Fruit fly (Drosophila melanogaster) whole organism, embryonic: ENCODE measurements around the gene mRRF2.

ENCODE experiments used
- ATbp ChIP-seq: fragments of 200-800 bp; sonication (Bioruptor generic); optimal IDR thresholded peaks from 2 replicates; lab custom pipeline; 2017; ENCODE audit warnings: missing biosample characterization, mild to moderate bottlenecking, missing genetic modification characterization, missing genetic modification reagents
- CG10366 ChIP-seq: fragments of 200-800 bp; sonication (Bioruptor generic); IDR thresholded peaks from 2 replicates; pipeline ENCODE4 v1.3.6; 2022; ENCODE audit warnings: missing biosample characterization, missing genetic modification characterization
- CG10979 ChIP-seq: fragments of 200-800 bp; sonication (Bioruptor generic); optimal IDR thresholded peaks from 2 replicates; lab custom pipeline; 2018; ENCODE audit warnings: missing biosample characterization, mild to moderate bottlenecking, missing genetic modification characterization, moderate library complexity
- CG11093 ChIP-seq: fragments of 200-800 bp; sonication (Bioruptor generic); IDR thresholded peaks from 3 replicates; pipeline ENCODE4 v1.3.6; 2022; ENCODE audit warnings: missing biosample characterization, missing genetic modification characterization
- CG1233 ChIP-seq: fragments of 200-800 bp; sonication (Bioruptor generic); optimal IDR thresholded peaks from 4 replicates; lab custom pipeline; 2018; ENCODE audit warnings: missing biosample characterization, mild to moderate bottlenecking, missing genetic modification characterization
- CG13296 ChIP-seq: fragments of 200-800 bp; sonication (Bioruptor generic); optimal IDR thresholded peaks from 3 replicates; lab custom pipeline; 2018; ENCODE audit warnings: missing biosample characterization, mild to moderate bottlenecking, missing genetic modification characterization
- CG15514 ChIP-seq: fragments of 200-800 bp; sonication (Bioruptor generic); optimal IDR thresholded peaks from 3 replicates; lab custom pipeline; 2017; ENCODE audit warnings: missing biosample characterization, missing genetic modification characterization, mild to moderate bottlenecking, moderate library complexity, missing genetic modification reagents
- CG16779 ChIP-seq: fragments of 200-800 bp; sonication (Bioruptor generic); IDR thresholded peaks from 2 replicates; pipeline ENCODE4 v1.3.6; 2022; ENCODE audit warnings: missing biosample characterization, missing genetic modification characterization
- CG16813 ChIP-seq: fragments of 200-800 bp; sonication (Bioruptor generic); IDR thresholded peaks from 3 replicates; pipeline ENCODE4 v1.3.6; 2022; ENCODE audit warnings: missing biosample characterization, missing genetic modification characterization; ENCODE audit not compliant: partially characterized antibody
- CG17385 ChIP-seq: fragments of 200-800 bp; sonication (Bioruptor generic); optimal IDR thresholded peaks from 3 replicates; lab custom pipeline; 2018; ENCODE audit warnings: missing biosample characterization, mild to moderate bottlenecking, missing genetic modification characterization
- CG1792 ChIP-seq: fragments of 200-800 bp; sonication (Bioruptor generic); optimal IDR thresholded peaks from 2 replicates; lab custom pipeline; 2016; ENCODE audit warnings: missing biosample characterization, missing genetic modification characterization
- CG2875 ChIP-seq: fragments of 200-800 bp; sonication (Bioruptor generic); optimal IDR thresholded peaks from 2 replicates; lab custom pipeline; 2017; ENCODE audit warnings: missing biosample characterization, mild to moderate bottlenecking, missing genetic modification characterization, missing genetic modification reagents
- CG31441 ChIP-seq: fragments of 200-800 bp; sonication (Bioruptor generic); IDR thresholded peaks from 2 replicates; pipeline ENCODE4 v1.3.6; 2022; ENCODE audit warnings: missing biosample characterization, missing genetic modification characterization
- CG3847 ChIP-seq: fragments of 200-800 bp; sonication (Bioruptor generic); IDR thresholded peaks from 2 replicates; pipeline ENCODE4 v1.3.6; 2022; ENCODE audit warnings: missing biosample characterization, missing genetic modification characterization
- CG42726 ChIP-seq: fragments of 200-800 bp; sonication (Bioruptor generic); IDR thresholded peaks from 2 replicates; pipeline ENCODE4 v1.3.6; 2022; ENCODE audit warnings: missing biosample characterization, missing genetic modification characterization; ENCODE audit not compliant: partially characterized antibody
- CG4328 ChIP-seq: fragments of 200-800 bp; sonication (Bioruptor generic); optimal IDR thresholded peaks from 3 replicates; lab custom pipeline; 2017; ENCODE audit warnings: missing biosample characterization, missing genetic modification reagents, missing genetic modification characterization
- CG4424 ChIP-seq: fragments of 200-800 bp; sonication (Bioruptor generic); optimal IDR thresholded peaks from 3 replicates; lab custom pipeline; 2016; ENCODE audit warnings: missing biosample characterization, missing genetic modification characterization
- CG4730 ChIP-seq: fragments of 200-800 bp; sonication (Bioruptor generic); IDR thresholded peaks from 2 replicates; pipeline ENCODE4 v1.3.6; 2022; ENCODE audit warnings: missing biosample characterization, missing genetic modification characterization
- CG6689 ChIP-seq: fragments of 200-800 bp; sonication (Bioruptor generic); IDR thresholded peaks from 2 replicates; pipeline ENCODE4 v1.3.6; 2022; ENCODE audit warnings: missing biosample characterization, missing genetic modification characterization
- CG7745 ChIP-seq: fragments of 200-800 bp; sonication (Bioruptor generic); optimal IDR thresholded peaks from 2 replicates; lab custom pipeline; 2018; ENCODE audit warnings: missing biosample characterization, mild to moderate bottlenecking, missing genetic modification characterization, moderate library complexity
- Chrac-16 ChIP-seq: fragments of 200-800 bp; sonication (Bioruptor generic); optimal IDR thresholded peaks from 3 replicates; lab custom pipeline; 2016; ENCODE audit warnings: missing biosample characterization, missing genetic modification characterization
- Dek ChIP-seq: fragments of 200-800 bp; sonication (Bioruptor generic); optimal IDR thresholded peaks from 3 replicates; lab custom pipeline; 2019; ENCODE audit warnings: missing biosample characterization, mild to moderate bottlenecking, missing genetic modification characterization, moderate library complexity
- E2f2 ChIP-seq: fragments of 200-800 bp; sonication (Bioruptor generic); IDR thresholded peaks from 2 replicates; pipeline ENCODE4 v1.3.6; 2022; ENCODE audit warnings: missing biosample characterization, missing genetic modification characterization
- Hmr ChIP-seq: fragments of 200-800 bp; sonication (Bioruptor generic); optimal IDR thresholded peaks from 3 replicates; lab custom pipeline; 2017; ENCODE audit warnings: mild to moderate bottlenecking, missing biosample characterization, missing genetic modification reagents, missing genetic modification characterization
- Lhr ChIP-seq: fragments of 200-800 bp; sonication (Bioruptor generic); optimal IDR thresholded peaks from 3 replicates; lab custom pipeline; 2017; ENCODE audit warnings: mild to moderate bottlenecking, missing biosample characterization, missing genetic modification reagents, missing genetic modification characterization
- MESR4 ChIP-seq: fragments of 200-800 bp; sonication (Bioruptor generic); optimal IDR thresholded peaks from 2 replicates; lab custom pipeline; 2018; ENCODE audit warnings: missing biosample characterization, mild to moderate bottlenecking, missing genetic modification characterization, moderate library complexity
- Mad ChIP-seq: fragments of 200-800 bp; sonication (Bioruptor generic); optimal IDR thresholded peaks from 2 replicates; lab custom pipeline; 2016; ENCODE audit warnings: missing biosample characterization, missing genetic modification characterization
- Med ChIP-seq: fragments of 200-800 bp; sonication (Bioruptor generic); peaks from one replicate; lab custom pipeline; 2016; ENCODE audit warnings: missing biosample characterization, missing genetic modification characterization, mild to moderate bottlenecking, inconsistent platforms, moderate library complexity
- Meics ChIP-seq: fragments of 200-800 bp; sonication (Bioruptor generic); optimal IDR thresholded peaks from 2 replicates; lab custom pipeline; 2017; ENCODE audit warnings: missing biosample characterization, mild to moderate bottlenecking, missing genetic modification characterization
- NFAT ChIP-seq: fragments of 200-800 bp; sonication (Bioruptor generic); IDR thresholded peaks from 2 replicates; pipeline ENCODE4 v1.3.6; 2022; ENCODE audit warnings: missing biosample characterization, missing genetic modification characterization
- Oaz ChIP-seq: fragments of 200-800 bp; sonication (Bioruptor generic); IDR thresholded peaks from 2 replicates; pipeline ENCODE4 v1.3.6; 2022; ENCODE audit warnings: missing biosample characterization, missing genetic modification characterization
- Opbp ChIP-seq: fragments of 200-800 bp; sonication (Bioruptor generic); IDR thresholded peaks from 3 replicates; pipeline ENCODE4 v1.3.6; 2022; ENCODE audit warnings: missing biosample characterization, missing genetic modification characterization; ENCODE audit not compliant: partially characterized antibody
- Sry-β ChIP-seq: fragments of 200-800 bp; sonication (Bioruptor generic); optimal IDR thresholded peaks from 2 replicates; lab custom pipeline; 2018; ENCODE audit warnings: missing biosample characterization, mild to moderate bottlenecking, missing genetic modification characterization, moderate library complexity
- Sry-δ ChIP-seq: fragments of 200-800 bp; sonication (Bioruptor generic); optimal IDR thresholded peaks from 2 replicates; lab custom pipeline; 2016; ENCODE audit warnings: missing biosample characterization, missing genetic modification characterization
- ara ChIP-seq: fragments of 200-800 bp; sonication (Bioruptor generic); IDR thresholded peaks from 2 replicates; pipeline ENCODE4 v1.3.6; 2022; ENCODE audit warnings: missing biosample characterization, missing genetic modification characterization
- ase ChIP-seq: fragments of 200-800 bp; sonication (Bioruptor generic); IDR thresholded peaks from 3 replicates; pipeline ENCODE4 v1.3.6; 2022; ENCODE audit warnings: missing biosample characterization, missing genetic modification characterization
- cg ChIP-seq: fragments of 200-800 bp; sonication (Bioruptor generic); optimal IDR thresholded peaks from 3 replicates; lab custom pipeline; 2019; ENCODE audit warnings: missing biosample characterization, mild to moderate bottlenecking, missing genetic modification characterization, moderate library complexity
- chn ChIP-seq: fragments of 200-800 bp; sonication (Bioruptor generic); optimal IDR thresholded peaks from 2 replicates; lab custom pipeline; 2016; ENCODE audit warnings: missing biosample characterization, missing genetic modification characterization
- emc ChIP-seq: fragments of 200-800 bp; sonication (Bioruptor generic); optimal IDR thresholded peaks from 2 replicates; lab custom pipeline; 2016; ENCODE audit warnings: missing biosample characterization, missing genetic modification characterization
- fru ChIP-seq: fragments of >200 bp; optimal IDR thresholded peaks from 2 replicates; lab custom pipeline; 2017
- grn ChIP-seq: fragments of 200-800 bp; sonication (Bioruptor generic); optimal IDR thresholded peaks from 3 replicates; lab custom pipeline; 2017; ENCODE audit warnings: missing biosample characterization, missing genetic modification characterization
- gt ChIP-seq: fragments of 200-800 bp; sonication (Bioruptor generic); IDR thresholded peaks from 2 replicates; pipeline ENCODE4 v1.3.6; 2022; ENCODE audit warnings: missing biosample characterization, missing genetic modification characterization
- inv ChIP-seq: fragments of 200-800 bp; sonication (Bioruptor generic); IDR thresholded peaks from 2 replicates; pipeline ENCODE4 v1.3.6; 2022; ENCODE audit warnings: missing biosample characterization, missing genetic modification characterization; ENCODE audit not compliant: partially characterized antibody
- jumu ChIP-seq: fragments of 200-800 bp; sonication (Bioruptor generic); optimal IDR thresholded peaks from 3 replicates; lab custom pipeline; 2016; ENCODE audit warnings: missing biosample characterization, missing genetic modification characterization
- kay ChIP-seq: fragments of 200-800 bp; sonication (Bioruptor generic); optimal IDR thresholded peaks from 2 replicates; lab custom pipeline; 2016; ENCODE audit warnings: missing biosample characterization, missing genetic modification characterization
- pros ChIP-seq: fragments of 200-800 bp; sonication (Bioruptor generic); optimal IDR thresholded peaks from 3 replicates; lab custom pipeline; 2019; ENCODE audit warnings: missing biosample characterization, mild to moderate bottlenecking, missing genetic modification characterization, moderate library complexity
- sens ChIP-seq: fragments of 200-800 bp; sonication (Bioruptor generic); peaks from one replicate; lab custom pipeline; 2016; ENCODE audit warnings: missing biosample characterization, missing genetic modification characterization
- slou ChIP-seq: fragments of 200-800 bp; sonication (Bioruptor generic); optimal IDR thresholded peaks from 3 replicates; lab custom pipeline; 2016; ENCODE audit warnings: missing biosample characterization, missing genetic modification characterization
- sob ChIP-seq: fragments of 200-800 bp; sonication (Bioruptor generic); IDR thresholded peaks from 2 replicates; pipeline ENCODE4 v1.3.6; 2022; ENCODE audit warnings: missing biosample characterization, missing genetic modification characterization
- stwl ChIP-seq: fragments of 200-800 bp; sonication (Bioruptor generic); optimal IDR thresholded peaks from 3 replicates; lab custom pipeline; 2018; ENCODE audit warnings: missing biosample characterization, mild to moderate bottlenecking, missing genetic modification characterization, moderate library complexity
- vnd ChIP-seq: fragments of 200-800 bp; sonication (Bioruptor generic); IDR thresholded peaks from 3 replicates; pipeline ENCODE4 v1.3.6; 2022; ENCODE audit warnings: missing biosample characterization, missing genetic modification characterization; ENCODE audit not compliant: partially characterized antibody

The mRRF2 gene

DNA sequence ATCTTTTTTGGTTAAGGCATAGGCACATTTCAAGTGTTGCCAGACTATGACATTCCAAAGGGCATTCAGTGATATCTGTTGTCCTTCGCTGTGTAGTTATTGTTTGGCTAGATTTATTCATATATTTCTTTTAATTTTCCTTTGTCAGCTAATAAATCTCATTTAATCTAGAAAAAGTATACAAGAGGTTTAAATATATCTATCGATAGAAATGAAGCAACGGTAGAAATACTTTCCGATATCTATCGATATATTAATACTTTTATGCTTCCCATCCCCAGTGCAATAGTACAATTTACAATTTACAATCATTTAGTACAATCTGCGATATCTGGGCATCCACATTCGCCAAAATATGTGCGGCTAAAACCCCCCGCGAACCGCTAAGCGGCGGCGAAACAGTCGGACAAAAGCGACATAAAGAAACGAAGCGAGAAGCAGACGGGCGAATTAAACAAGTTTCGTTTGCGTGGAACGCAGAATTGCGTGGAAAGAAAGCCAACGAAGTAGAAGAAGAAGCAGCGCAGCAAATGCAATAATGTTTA lies 26.0 kb upstream of the mRRF2 start, which contains the start of gene Efa6 (continued):
- TF ChIP-seq CG3847 (peak; percentile 79), CG15514 (peak; percentile 94), stwl (tag; lab: Kevin White, UChicago) (peak; percentile 78), CG7745 (no peak), Hmr (GFP tag; lab: Kevin White, UChicago) (no peak), gt (GFP tag; lab: Robert Waterston, UW) (no peak), CG4328 (no peak), CG16779 (GFP tag; lab: Robert Waterston, UW) (no peak), CG13296 (GFP tag; lab: Kevin White, UChicago) (peak; percentile 5), Dek (tag; lab: Kevin White, UChicago) (peak; percentile 37), Lhr (GFP tag; lab: Kevin White, UChicago) (peak; percentile 77), jumu (GFP tag; lab: Kevin White, UChicago) (peak; percentile 30), inv (peak; percentile 93), Chrac-16 (GFP tag; lab: Kevin White, UChicago) (peak; percentile 58), Meics (GFP tag; lab: Kevin White, UChicago) (no peak), Opbp (GFP tag; lab: Robert Waterston, UW) (peak; percentile 86; the same call in 1 of the 3 replicates), MESR4 (peak; percentile 88), ase (GFP tag; lab: Robert Waterston, UW) (no peak), CG6689 (GFP tag; lab: Robert Waterston, UW) (no peak), CG2875 (GFP tag; lab: Kevin White, UChicago) (no peak), CG16813 (GFP tag; lab: Robert Waterston, UW) (peak; percentile 94), chn (GFP tag; lab: Kevin White, UChicago) (peak; percentile 19), CG11093 (GFP tag; lab: Robert Waterston, UW) (no peak), CG4730 (GFP tag; lab: Robert Waterston, UW) (no peak), CG1233 (GFP tag; lab: Kevin White, UChicago) (no peak), grn (peak; percentile 93), CG17385 (GFP tag; lab: Kevin White, UChicago) (peak; percentile 87), kay (GFP tag; lab: Kevin White, UChicago) (no peak), pros (GFP tag; lab: Kevin White, UChicago) (no peak), Sry-β (GFP tag; lab: Kevin White, UChicago) (no peak), cg (GFP tag; lab: Kevin White, UChicago) (peak; percentile 75), NFAT (no peak), ATbp (GFP tag; lab: Kevin White, UChicago) (no peak), CG4424 (GFP tag; lab: Kevin White, UChicago) (peak; percentile 56), Oaz (no peak), vnd (peak; percentile 91), CG1792 (no peak), E2f2 (GFP tag; lab: Robert Waterston, UW) (peak; percentile 91), slou (GFP tag; lab: Kevin White, UChicago) (peak; percentile 15), CG31441 (GFP tag; lab: Robert Waterston, UW) (peak; percentile 61), Med (GFP tag; lab: Kevin White, UChicago) (peak; percentile 87), CG42726 (GFP tag; lab: Robert Waterston, UW) (peak; percentile 55; the same call in 1 of the 2 replicates), fru (no peak), emc (no peak), CG10979 (tag; lab: Kevin White, UChicago) (peak; percentile 5), sens (peak; percentile 91), Sry-δ (GFP tag; lab: Kevin White, UChicago) (peak; percentile 93), sob (GFP tag; lab: Robert Waterston, UW) (peak; percentile 31; the same call in 1 of the 2 replicates), CG10366 (GFP tag; lab: Robert Waterston, UW) (no peak), Mad (GFP tag; lab: Kevin White, UChicago) (no peak), ara (GFP tag; lab: Robert Waterston, UW) (no peak)
